Worm (Caenorhabditis elegans): ENCODE data around the gene rol-3.

rol-3 gene

ce11 chrV:8238290-8238689 is at the start of gene rol-3:
Gene rol-3 (minus strand): TSS chrV:8238409.
- peak; percentile 62 for TF ChIP-seq nhr-23 (tag; optimal IDR thresholded peaks at IDR 0.05)
- TF ChIP-seq ceh-28 (tag; optimal IDR thresholded peaks at IDR 0.05): peak; percentile 73
- TF ChIP-seq snpc-4 (tag; optimal IDR thresholded peaks at IDR 0.05): no peak
- TF ChIP-seq elt-2 (tag; optimal IDR thresholded peaks at IDR 0.05): no peak
- TF ChIP-seq nhr-12 (tag; optimal IDR thresholded peaks at IDR 0.05): no peak
- no peak for TF ChIP-seq egl-5 (tag; optimal IDR thresholded peaks at IDR 0.05)

- peak; percentile 4 for TF ChIP-seq elt-2 (tag; optimal IDR thresholded peaks at IDR 0.05)
- no peak for TF ChIP-seq ztf-11 (tag; optimal IDR thresholded peaks at IDR 0.05)
- peak; percentile 51 for TF ChIP-seq pqm-1 (tag; optimal IDR thresholded peaks at IDR 0.05)
- TF ChIP-seq tbx-2 (tag; optimal IDR thresholded peaks at IDR 0.05): no peak
Observed at ce11 chrV:8285455-8285854, 47.2 kb upstream of the rol-3 start.

- TF ChIP-seq fkh-10 (GFP tag; optimal IDR thresholded peaks at IDR 0.05) (no peak), nhr-237 (tag; optimal IDR thresholded peaks at IDR 0.05) (no peak), skn-1 (tag; optimal IDR thresholded peaks at IDR 0.05) (no peak), lin-39 (tag; optimal IDR thresholded peaks at IDR 0.05) (no peak), ceh-16 (tag; optimal IDR thresholded peaks at IDR 0.05) (no peak), egl-5 (tag; optimal IDR thresholded peaks at IDR 0.05) (no peak), mdl-1 (tag; optimal IDR thresholded peaks at IDR 0.05) (no peak), elt-2 (tag; optimal IDR thresholded peaks at IDR 0.05) (no peak), nhr-67 (tag; optimal IDR thresholded peaks at IDR 0.05) (no peak), egl-27 (tag; optimal IDR thresholded peaks at IDR 0.05) (no peak)
Observed at ce11 chrV:8284800-8285199, 46.6 kb upstream of the rol-3 start, which contains the start of gene slc-17.5. Gene slc-17.5 (minus strand): TSS chrV:8284900.

- TF ChIP-seq nhr-28 (tag; optimal IDR thresholded peaks at IDR 0.05) (no peak), R02D3.7 (tag; optimal IDR thresholded peaks at IDR 0.05) (no peak), nhr-11 (tag; optimal IDR thresholded peaks at IDR 0.05) (no peak), nhr-43 (tag; optimal IDR thresholded peaks at IDR 0.05; ENCODE audit: poor library complexity, severe bottlenecking) (no peak), fkh-2 (tag; optimal IDR thresholded peaks at IDR 0.05) (no peak), snpc-4 (tag; optimal IDR thresholded peaks at IDR 0.05) (no peak), fkh-10 (GFP tag; optimal IDR thresholded peaks at IDR 0.05) (no peak), ceh-9 (tag; optimal IDR thresholded peaks at IDR 0.05) (no peak), hmg-11 (tag; optimal IDR thresholded peaks at IDR 0.05) (no peak), jun-1 (tag; optimal IDR thresholded peaks at IDR 0.05) (no peak), egl-5 (tag; optimal IDR thresholded peaks at IDR 0.05) (no peak), zag-1 (tag; optimal IDR thresholded peaks at IDR 0.05) (no peak), nfya-1 (tag; optimal IDR thresholded peaks at IDR 0.05; ENCODE audit: insufficient read depth) (no peak), ceh-28 (tag; optimal IDR thresholded peaks at IDR 0.05) (no peak), ztf-4 (tag; optimal IDR thresholded peaks at IDR 0.05) (no peak), ztf-11 (tag; optimal IDR thresholded peaks at IDR 0.05) (no peak), tbx-2 (tag; optimal IDR thresholded peaks at IDR 0.05) (no peak), ZK546.5 (tag; optimal IDR thresholded peaks at IDR 0.05) (no peak), pha-4 (tag; optimal IDR thresholded peaks at IDR 0.05) (no peak)
Observed at ce11 chrV:8282933-8283332, 44.7 kb upstream of the rol-3 start.

ce11 chrV:8281646-8282045 is 43.4 kb upstream of the rol-3 start:
- TF ChIP-seq unc-39 (tag; optimal IDR thresholded peaks at IDR 0.05): no peak
- no peak for TF ChIP-seq aly-2 (tag; optimal IDR thresholded peaks at IDR 0.05)

ce11 chrV:8280770-8281169 is 42.6 kb upstream of the rol-3 start, which contains the start of gene str-135:
Gene str-135 (minus strand): TSS chrV:8280870.
- TF ChIP-seq tbx-2 (tag; optimal IDR thresholded peaks at IDR 0.05) (no peak), egl-27 (tag; optimal IDR thresholded peaks at IDR 0.05) (no peak), nhr-76 (tag; optimal IDR thresholded peaks at IDR 0.05) (no peak), unc-62 (GFP tag; optimal IDR thresholded peaks at IDR 0.05) (no peak), nhr-237 (tag; optimal IDR thresholded peaks at IDR 0.05) (no peak), nfya-1 (tag; optimal IDR thresholded peaks at IDR 0.05; ENCODE audit: insufficient read depth) (no peak), ceh-9 (tag; optimal IDR thresholded peaks at IDR 0.05) (no peak), unc-39 (tag; optimal IDR thresholded peaks at IDR 0.05) (no peak), fos-1 (tag; optimal IDR thresholded peaks at IDR 0.05) (no peak), nhr-28 (tag; optimal IDR thresholded peaks at IDR 0.05) (no peak), elt-2 (tag; optimal IDR thresholded peaks at IDR 0.05) (no peak)

Data from whole organism, L3 larva.